Worm (Caenorhabditis elegans) whole organism, L4/young adult: ENCODE data around the gene srh-199.

Experiments
- dao-5 ChIP-seq: sonication (generic microtip); optimal IDR thresholded peaks from 2 replicates; lab custom pipeline; 2016; ENCODE audit warnings: missing genotype, missing genetic modification characterization, moderate library complexity, missing compliant biosample characterization
- him-1 ChIP-seq: sonication (generic microtip); optimal IDR thresholded peaks from 2 replicates; lab custom pipeline; 2016; ENCODE audit warnings: missing genotype, missing genetic modification reagents, missing genetic modification characterization, missing compliant biosample characterization

- TF ChIP-seq him-1 (tag; lab: Kevin White, UChicago) (no peak), dao-5 (tag; lab: Kevin White, UChicago) (no peak)
Observed at ce11 chrV:1721966-1722365, 29.4 kb downstream of the srh-199 start, which contains the start of gene srw-101.
